Fruit fly (Drosophila melanogaster) whole organism, embryonic: ENCODE data around the gene maca.

ENCODE experiments used
- Abd-B ChIP-seq: fragments of 200-800 bp; sonication (Bioruptor generic); optimal IDR thresholded peaks from 2 replicates; lab custom pipeline; 2018; ENCODE audit warnings: missing biosample characterization, mild to moderate bottlenecking, missing genetic modification characterization, moderate library complexity
- Aef1 ChIP-seq: fragments of 200-800 bp; sonication (Bioruptor generic); IDR thresholded peaks from 3 replicates; pipeline ENCODE4 v1.3.6; 2022; ENCODE audit warnings: missing biosample characterization, missing genetic modification characterization
- Antp ChIP-seq: fragments of 200-800 bp; sonication (Bioruptor generic); optimal IDR thresholded peaks from 3 replicates; lab custom pipeline; 2016; ENCODE audit warnings: missing biosample characterization, missing genetic modification characterization
- B-H1 ChIP-seq: fragments of 200-800 bp; sonication (Bioruptor generic); IDR thresholded peaks from 3 replicates; pipeline ENCODE4 v1.3.6; 2022; ENCODE audit warnings: missing biosample characterization, missing genetic modification characterization
- BtbVII ChIP-seq: fragments of 200-800 bp; sonication (Bioruptor generic); optimal IDR thresholded peaks from 3 replicates; lab custom pipeline; 2017; ENCODE audit warnings: missing biosample characterization, mild to moderate bottlenecking, missing genetic modification characterization
- CG11695 ChIP-seq: fragments of 200-800 bp; sonication (Bioruptor generic); IDR thresholded peaks from 3 replicates; pipeline ENCODE4 v1.3.6; 2022; ENCODE audit warnings: missing biosample characterization, missing genetic modification characterization
- CG12071 ChIP-seq: fragments of 200-800 bp; sonication (Bioruptor generic); optimal IDR thresholded peaks from 3 replicates; lab custom pipeline; 2018; ENCODE audit warnings: missing biosample characterization, mild to moderate bottlenecking, missing genetic modification characterization
- CG12104 ChIP-seq: fragments of 200-800 bp; sonication (Bioruptor generic); optimal IDR thresholded peaks from 3 replicates; lab custom pipeline; 2016; ENCODE audit warnings: missing biosample characterization, missing genetic modification characterization
- CG12744 ChIP-seq: fragments of 200-800 bp; sonication (Bioruptor generic); optimal IDR thresholded peaks from 2 replicates; lab custom pipeline; 2016; ENCODE audit warnings: missing biosample characterization, missing genetic modification characterization
- CG14014 ChIP-seq: fragments of 200-800 bp; sonication (Bioruptor generic); IDR thresholded peaks from 2 replicates; pipeline ENCODE4 v1.3.6; 2022; ENCODE audit warnings: missing biosample characterization, missing genetic modification characterization
- CG14860 ChIP-seq: fragments of 200-800 bp; sonication (Bioruptor generic); IDR thresholded peaks from 3 replicates; pipeline ENCODE4 v1.3.6; 2022; ENCODE audit warnings: missing biosample characterization, missing genetic modification characterization; ENCODE audit not compliant: partially characterized antibody
- CG15514 ChIP-seq: fragments of 200-800 bp; sonication (Bioruptor generic); optimal IDR thresholded peaks from 3 replicates; lab custom pipeline; 2017; ENCODE audit warnings: missing biosample characterization, missing genetic modification characterization, mild to moderate bottlenecking, moderate library complexity, missing genetic modification reagents
- CG16815 ChIP-seq: fragments of 200-800 bp; sonication (Bioruptor generic); optimal IDR thresholded peaks from 3 replicates; lab custom pipeline; 2017; ENCODE audit warnings: missing biosample characterization, mild to moderate bottlenecking, missing genetic modification characterization
- CG2120 ChIP-seq: fragments of 200-800 bp; sonication (Bioruptor generic); optimal IDR thresholded peaks from 3 replicates; lab custom pipeline; 2016; ENCODE audit warnings: missing biosample characterization, missing genetic modification characterization
- CG2712 ChIP-seq: fragments of 200-800 bp; optimal IDR thresholded peaks from 3 replicates; lab custom pipeline; 2019; ENCODE audit warnings: missing biosample characterization, mild to moderate bottlenecking, missing genetic modification characterization, moderate library complexity
- CG4820 ChIP-seq: fragments of 200-800 bp; sonication (Bioruptor generic); optimal IDR thresholded peaks from 3 replicates; lab custom pipeline; 2016; ENCODE audit warnings: missing biosample characterization, missing genetic modification characterization
- CG5180 ChIP-seq: fragments of 200-800 bp; sonication (Bioruptor generic); optimal IDR thresholded peaks from 3 replicates; lab custom pipeline; 2017; ENCODE audit warnings: missing biosample characterization, missing genetic modification characterization, mild to moderate bottlenecking, moderate library complexity, missing genetic modification reagents
- CG7372 ChIP-seq: fragments of 200-800 bp; sonication (Bioruptor generic); IDR thresholded peaks from 2 replicates; pipeline ENCODE4 v1.3.6; 2022; ENCODE audit warnings: missing biosample characterization, missing genetic modification characterization
- CG7556 ChIP-seq: fragments of 200-800 bp; sonication (Bioruptor generic); optimal IDR thresholded peaks from 2 replicates; lab custom pipeline; 2017; ENCODE audit warnings: missing biosample characterization, mild to moderate bottlenecking, missing genetic modification characterization
- CG7786 ChIP-seq: fragments of 200-800 bp; sonication (Bioruptor generic); optimal IDR thresholded peaks from 2 replicates; lab custom pipeline; 2016; ENCODE audit warnings: missing biosample characterization, missing genetic modification characterization
- CG8924 ChIP-seq: fragments of 200-800 bp; optimal IDR thresholded peaks from 3 replicates; lab custom pipeline; 2019; ENCODE audit warnings: missing biosample characterization, mild to moderate bottlenecking, missing genetic modification characterization, moderate library complexity
- CG9727 ChIP-seq: fragments of 200-800 bp; sonication (Bioruptor generic); optimal IDR thresholded peaks from 3 replicates; lab custom pipeline; 2017; ENCODE audit warnings: missing biosample characterization, mild to moderate bottlenecking, missing genetic modification characterization
- Chrac-16 ChIP-seq: fragments of 200-800 bp; sonication (Bioruptor generic); optimal IDR thresholded peaks from 3 replicates; lab custom pipeline; 2016; ENCODE audit warnings: missing biosample characterization, missing genetic modification characterization
- CoRest ChIP-seq: fragments of 200-800 bp; sonication (Bioruptor generic); optimal IDR thresholded peaks from 3 replicates; lab custom pipeline; 2018; ENCODE audit warnings: missing biosample characterization, mild to moderate bottlenecking, missing genetic modification characterization, moderate library complexity
- D19B ChIP-seq: fragments of 200-800 bp; sonication (Bioruptor generic); optimal IDR thresholded peaks from 2 replicates; lab custom pipeline; 2017; ENCODE audit warnings: missing biosample characterization, mild to moderate bottlenecking, missing genetic modification characterization
- Dad ChIP-seq: fragments of 200-800 bp; sonication (Bioruptor generic); optimal IDR thresholded peaks from 3 replicates; lab custom pipeline; 2016; ENCODE audit warnings: missing biosample characterization, missing genetic modification characterization
- Dip3 ChIP-seq: fragments of 200-800 bp; sonication (Bioruptor generic); optimal IDR thresholded peaks from 3 replicates; lab custom pipeline; 2016; ENCODE audit warnings: missing biosample characterization, missing genetic modification characterization
- Fer1 ChIP-seq: fragments of 200-800 bp; sonication (Bioruptor generic); optimal IDR thresholded peaks from 2 replicates; lab custom pipeline; 2017; ENCODE audit warnings: missing biosample characterization, mild to moderate bottlenecking, missing genetic modification characterization
- HLH4C ChIP-seq: fragments of 200-800 bp; sonication (Bioruptor generic); IDR thresholded peaks from 3 replicates; pipeline ENCODE4 v1.3.6; 2022; ENCODE audit warnings: missing biosample characterization, missing genetic modification characterization; ENCODE audit not compliant: partially characterized antibody
- Hsf ChIP-seq: fragments of 200-800 bp; sonication (Bioruptor generic); optimal IDR thresholded peaks from 3 replicates; lab custom pipeline; 2016; ENCODE audit warnings: missing biosample characterization, missing genetic modification characterization
- Mad ChIP-seq: fragments of 200-800 bp; sonication (Bioruptor generic); optimal IDR thresholded peaks from 2 replicates; lab custom pipeline; 2016; ENCODE audit warnings: missing biosample characterization, missing genetic modification characterization
- Meics ChIP-seq: fragments of 200-800 bp; sonication (Bioruptor generic); optimal IDR thresholded peaks from 2 replicates; lab custom pipeline; 2017; ENCODE audit warnings: missing biosample characterization, mild to moderate bottlenecking, missing genetic modification characterization
- NFAT ChIP-seq: fragments of 200-800 bp; sonication (Bioruptor generic); IDR thresholded peaks from 2 replicates; pipeline ENCODE4 v1.3.6; 2022; ENCODE audit warnings: missing biosample characterization, missing genetic modification characterization
- Rfx ChIP-seq: fragments of 200-800 bp; sonication (Bioruptor generic); IDR thresholded peaks from 2 replicates; pipeline ENCODE4 v1.3.6; 2022; ENCODE audit warnings: missing biosample characterization, missing genetic modification characterization
- ato ChIP-seq: fragments of 200-800 bp; sonication (Bioruptor generic); IDR thresholded peaks from 2 replicates; pipeline ENCODE4 v1.3.6; 2022; ENCODE audit warnings: missing biosample characterization, missing genetic modification characterization; ENCODE audit not compliant: partially characterized antibody
- dmrt99B ChIP-seq: fragments of 200-800 bp; sonication (Bioruptor generic); optimal IDR thresholded peaks from 2 replicates; lab custom pipeline; 2018; ENCODE audit warnings: missing biosample characterization, mild to moderate bottlenecking, missing genetic modification characterization, moderate library complexity
- emc ChIP-seq: fragments of 200-800 bp; sonication (Bioruptor generic); optimal IDR thresholded peaks from 2 replicates; lab custom pipeline; 2016; ENCODE audit warnings: missing biosample characterization, missing genetic modification characterization
- fu2 ChIP-seq: fragments of 200-800 bp; sonication (Bioruptor generic); optimal IDR thresholded peaks from 2 replicates; lab custom pipeline; 2016; ENCODE audit warnings: missing biosample characterization, missing genetic modification characterization
- hkb ChIP-seq, 2 experiments: fragments of 200-800 bp in 1 of 2; fragments of >200 bp in 1 of 2; sonication (Bioruptor generic) in 1 of 2; IDR thresholded peaks in 1 of 2; optimal IDR thresholded peaks in 1 of 2; 2 replicates each; pipeline versions ENCODE4 v1.3.6 to Lab custom; 2017 to 2022; ENCODE audit warnings: missing biosample characterization in 1 of 2, missing genetic modification characterization in 1 of 2
- jumu ChIP-seq: fragments of 200-800 bp; sonication (Bioruptor generic); optimal IDR thresholded peaks from 3 replicates; lab custom pipeline; 2016; ENCODE audit warnings: missing biosample characterization, missing genetic modification characterization
- klu ChIP-seq: fragments of 200-800 bp; sonication (Bioruptor generic); IDR thresholded peaks from 2 replicates; pipeline ENCODE4 v1.3.6; 2022; ENCODE audit warnings: missing biosample characterization, missing genetic modification characterization
- nmo ChIP-seq: fragments of 200-800 bp; sonication (Bioruptor generic); optimal IDR thresholded peaks from 2 replicates; lab custom pipeline; 2018; ENCODE audit warnings: missing biosample characterization, mild to moderate bottlenecking, missing genetic modification characterization, moderate library complexity
- prd ChIP-seq, 3 experiments: fragments of >200 bp in 2 of 3; fragments of 200-800 bp in 1 of 3; sonication (Bioruptor generic) in 1 of 3; optimal IDR thresholded peaks in 2 of 3; IDR thresholded peaks in 1 of 3; 2 replicates in 2 of 3; 3 replicates in 1 of 3; pipeline versions ENCODE4 v1.3.6 to Lab custom; 2017 to 2022; ENCODE audit warnings: missing biosample characterization in 1 of 3, missing genetic modification characterization in 1 of 3
- sd ChIP-seq: fragments of 200-800 bp; sonication (Bioruptor generic); optimal IDR thresholded peaks from 3 replicates; lab custom pipeline; 2018; ENCODE audit warnings: missing biosample characterization, mild to moderate bottlenecking, missing genetic modification characterization, moderate library complexity
- shn ChIP-seq: fragments of 200-800 bp; sonication (Bioruptor generic); optimal IDR thresholded peaks from 3 replicates; lab custom pipeline; 2016; ENCODE audit warnings: missing biosample characterization, missing genetic modification characterization
- sqz ChIP-seq: fragments of 200-800 bp; sonication (Bioruptor generic); optimal IDR thresholded peaks from 3 replicates; lab custom pipeline; 2018; ENCODE audit warnings: missing biosample characterization, mild to moderate bottlenecking, missing genetic modification characterization
- tgo ChIP-seq: fragments of 200-800 bp; sonication (Bioruptor generic); IDR thresholded peaks from 3 replicates; pipeline ENCODE4 v1.3.6; 2022; ENCODE audit warnings: missing biosample characterization, missing genetic modification characterization
- tin ChIP-seq: fragments of 200-800 bp; sonication (Bioruptor generic); optimal IDR thresholded peaks from 3 replicates; lab custom pipeline; 2016; ENCODE audit warnings: missing biosample characterization, missing genetic modification characterization
- z ChIP-seq: fragments of 200-800 bp; sonication (Bioruptor generic); IDR thresholded peaks from 3 replicates; pipeline ENCODE4 v1.3.6; 2022; ENCODE audit warnings: missing biosample characterization, missing genetic modification characterization

Gene maca

DNA sequence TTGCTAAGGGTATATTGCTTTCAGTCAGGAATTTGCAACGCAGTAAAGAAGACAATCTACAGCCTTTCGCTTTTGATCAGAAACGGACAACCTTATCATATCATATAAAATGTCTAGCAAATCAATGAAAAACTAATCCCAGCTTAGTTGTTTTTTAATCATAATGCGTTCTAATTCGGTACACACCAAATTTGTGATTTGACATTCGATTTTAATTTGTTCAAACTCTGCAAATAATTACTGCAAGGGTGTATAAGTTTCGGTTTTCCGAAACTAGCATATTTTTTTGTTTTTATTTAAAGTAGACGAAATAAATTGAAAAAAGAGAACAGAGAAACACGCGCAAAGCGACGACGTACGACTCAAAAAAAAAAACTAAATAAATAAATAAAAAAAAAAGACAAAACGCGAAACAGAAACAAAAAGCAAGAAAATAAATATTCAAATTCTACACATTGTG, 21.6 kb upstream of the maca start (continued):
- TF ChIP-seq CG12071 (GFP tag; lab: Kevin White, UChicago) (peak; percentile 25), emc (GFP tag; lab: Kevin White, UChicago) (peak; percentile 8), Hsf (GFP tag; lab: Kevin White, UChicago) (peak; percentile 50), klu (GFP tag; lab: Robert Waterston, UW) (no peak), CG2120 (peak; percentile 81), CG14014 (GFP tag; lab: Robert Waterston, UW) (peak; percentile 45; the same call in 1 of the 2 replicates), tin (GFP tag; lab: Kevin White, UChicago) (peak; percentile 10), BtbVII (peak; percentile 42), shn (GFP tag; lab: Kevin White, UChicago) (peak; percentile 8), CG9727 (GFP tag; lab: Kevin White, UChicago) (peak; percentile 40), sqz (peak; percentile 6), Fer1 (GFP tag; lab: Kevin White, UChicago) (peak; percentile 17), hkb (optimal IDR thresholded peaks at IDR 0.05; lab: Kevin White, UChicago) (no peak), hkb (GFP tag; IDR thresholded peaks at IDR 0.05; lab: Robert Waterston, UW) (peak; percentile 34; the same call in 1 of the 2 replicates), CG5180 (GFP tag; lab: Kevin White, UChicago) (no peak), Dad (peak; percentile 37), Aef1 (GFP tag; lab: Robert Waterston, UW) (peak; percentile 31; the same call in 2 of the 3 replicates), sd (tag; lab: Kevin White, UChicago) (peak; percentile 17), Rfx (GFP tag; lab: Robert Waterston, UW) (peak; percentile 76), jumu (GFP tag; lab: Kevin White, UChicago) (peak; percentile 22), D19B (GFP tag; lab: Kevin White, UChicago) (peak; percentile 55), NFAT (GFP tag; lab: Robert Waterston, UW) (peak; percentile 5; the same call in 1 of the 2 replicates), CG12744 (no peak), B-H1 (GFP tag; lab: Robert Waterston, UW) (0 out of 3 replicates have a peak, but pooled peaks have one; percentile 19), CG11695 (GFP tag; lab: Robert Waterston, UW) (0 out of 3 replicates have a peak, but pooled peaks have one; percentile 27), Abd-B (peak; percentile 28), ato (GFP tag; lab: Robert Waterston, UW) (no peak), CG2712 (tag; lab: Kevin White, UChicago) (peak; percentile 59), Mad (GFP tag; lab: Kevin White, UChicago) (peak; percentile 18), prd (optimal IDR thresholded peaks at IDR 0.05; lab: Kevin White, UChicago) (no peak), prd (GFP tag; IDR thresholded peaks at IDR 0.05; lab: Robert Waterston, UW) (peak; percentile 47; the same call in 2 of the 3 replicates), tgo (peak; percentile 43; the same call in 1 of the 3 replicates), CG14860 (GFP tag; lab: Robert Waterston, UW) (no peak), CG8924 (tag; lab: Kevin White, UChicago) (peak; percentile 50), dmrt99B (tag; lab: Kevin White, UChicago) (peak; percentile 46), Antp (GFP tag; lab: Kevin White, UChicago) (peak; percentile 25), CG16815 (GFP tag; lab: Kevin White, UChicago) (peak; percentile 9), fu2 (peak; percentile 60), z (no peak), HLH4C (GFP tag; lab: Robert Waterston, UW) (no peak), CG7556 (GFP tag; lab: Kevin White, UChicago) (peak; percentile 50), Dip3 (GFP tag; lab: Kevin White, UChicago) (peak; percentile 76), CG15514 (peak; percentile 21), CoRest (peak; percentile 79), Meics (GFP tag; lab: Kevin White, UChicago) (peak; percentile 63), CG4820 (GFP tag; lab: Kevin White, UChicago) (peak; percentile 8), CG7786 (peak; percentile 45), Chrac-16 (GFP tag; lab: Kevin White, UChicago) (peak; percentile 27), CG7372 (GFP tag; lab: Robert Waterston, UW) (no peak), CG12104 (GFP tag; lab: Kevin White, UChicago) (peak; percentile 29), nmo (GFP tag; lab: Kevin White, UChicago) (peak; percentile 43)
